Worm (Caenorhabditis elegans): Measurements from ENCODE around the gene math-20.

- TF ChIP-seq unc-62 (GFP tag; optimal IDR thresholded peaks at IDR 0.05) (no peak), Y56A3A.18 (GFP tag; IDR thresholded peaks at IDR 0.05) (no peak), K11D2.4 (GFP tag; IDR thresholded peaks at IDR 0.05) (no peak), F52B5.7 (tag; optimal IDR thresholded peaks at IDR 0.05) (no peak), ztf-3 (GFP tag; optimal IDR thresholded peaks at IDR 0.05) (no peak), mxl-1 (tag; optimal IDR thresholded peaks at IDR 0.05) (no peak), efl-1 (GFP tag; optimal IDR thresholded peaks at IDR 0.05) (no peak), dpl-1 (GFP tag; optimal IDR thresholded peaks at IDR 0.05) (no peak), sdz-38 (tag; optimal IDR thresholded peaks at IDR 0.05) (no peak), ztf-6 (GFP tag; IDR thresholded peaks at IDR 0.05) (no peak), dox-1 (GFP tag; IDR thresholded peaks at IDR 0.05) (no peak)
These were observed 16.4 kb downstream of the math-20 start, which contains the start of gene F59H6.15 for ce11 chrII:2012698-2013097.
